Worm (Caenorhabditis elegans) whole organism, L4 larva: Measurements from ENCODE around the gene C06A1.7.

ENCODE experiments used
- D1046.2 ChIP-seq: fragments of 200-800 bp; sonication (Bioruptor generic); IDR thresholded peaks from 2 replicates; pipeline ENCODE4 v1.3.6; 2022; ENCODE audit warnings: missing genetic modification characterization, missing compliant biosample characterization
- F26F4.8 ChIP-seq: fragments of 200-800 bp; sonication (Bioruptor generic); conservative IDR thresholded peaks from 2 replicates; pipeline ENCODE4 v1.3.6; 2022; ENCODE audit warnings: missing genetic modification characterization, missing compliant biosample characterization
- T20F7.1 ChIP-seq: fragments of 200-800 bp; sonication (Bioruptor generic); optimal IDR thresholded peaks from 2 replicates; lab custom pipeline; 2018; ENCODE audit warnings: mild to moderate bottlenecking, missing genetic modification characterization, missing compliant biosample characterization
- Y105C5A.15 ChIP-seq: fragments of 200-800 bp; sonication (Bioruptor generic); IDR thresholded peaks from 2 replicates; pipeline ENCODE4 v1.3.6; 2022; ENCODE audit warnings: missing genetic modification characterization, missing compliant biosample characterization
- Y75B8A.6 ChIP-seq: fragments of 200-800 bp; sonication (Bioruptor generic); IDR thresholded peaks from 2 replicates; pipeline ENCODE4 v1.3.6; 2022; ENCODE audit warnings: missing genetic modification reagents, missing genetic modification characterization, missing compliant biosample characterization
- ZK337.2 ChIP-seq: fragments of 200-800 bp; sonication (Bioruptor generic); IDR thresholded peaks from 2 replicates; pipeline ENCODE4 v1.3.6; 2022; ENCODE audit warnings: missing genetic modification reagents, missing genetic modification characterization, missing compliant biosample characterization
- aha-1 ChIP-seq: fragments of 150-350 bp; peaks from one replicate; lab custom pipeline; 2014; ENCODE audit warnings: missing biosample characterization, missing genetic modification characterization
- ama-1 ChIP-seq: fragments of 150-350 bp; optimal IDR thresholded peaks from 2 replicates; lab custom pipeline; 2014; ENCODE audit warnings: inconsistent platforms, mixed read lengths
- arid-1 ChIP-seq: fragments of 200-800 bp; sonication (Bioruptor generic); conservative IDR thresholded peaks from 2 replicates; pipeline ENCODE4 v1.3.6; 2022; ENCODE audit warnings: missing genetic modification reagents, missing genetic modification characterization, missing compliant biosample characterization
- ceh-28 ChIP-seq: fragments of 150-350 bp; optimal IDR thresholded peaks from 2 replicates; lab custom pipeline; 2014; ENCODE audit warnings: missing biosample characterization, missing genetic modification reagents, missing genetic modification characterization
- ceh-32 ChIP-seq: sonication (generic microtip); optimal IDR thresholded peaks from 2 replicates; lab custom pipeline; 2016; ENCODE audit warnings: mild to moderate bottlenecking, missing genetic modification characterization, missing compliant biosample characterization; ENCODE audit not compliant: poor library complexity
- ceh-62 ChIP-seq: sonication (generic microtip); optimal IDR thresholded peaks from 2 replicates; lab custom pipeline; 2017; ENCODE audit warnings: missing biosample characterization, missing genetic modification characterization
- ces-1 ChIP-seq: fragments of 150-350 bp; sonication (generic microtip); optimal IDR thresholded peaks from 4 replicates; lab custom pipeline; 2014; ENCODE audit warnings: missing biosample characterization, missing genetic modification reagents, missing genetic modification characterization
- ctbp-1 ChIP-seq: fragments of 200-800 bp; sonication (Bioruptor generic); IDR thresholded peaks from 2 replicates; pipeline ENCODE4 v1.3.6; 2022; ENCODE audit warnings: missing genetic modification reagents, missing genetic modification characterization, missing compliant biosample characterization
- daf-16 ChIP-seq, 3 experiments: sonication (generic microtip); optimal IDR thresholded peaks; 2 replicates each; lab custom pipeline; 2016 to 2017; ENCODE audit warnings: missing genetic modification characterization in 3 of 3, missing genetic modification reagents in 3 of 3, mild to moderate bottlenecking in 2 of 3, missing compliant biosample characterization in 2 of 3, missing biosample characterization in 1 of 3, moderate library complexity in 1 of 3
- dmd-8 ChIP-seq: fragments of 200-800 bp; sonication (Bioruptor generic); IDR thresholded peaks from 2 replicates; pipeline ENCODE4 v1.3.6; 2022; ENCODE audit warnings: missing genetic modification characterization, missing compliant biosample characterization
- dpl-1 ChIP-seq: fragments of 150-350 bp; optimal IDR thresholded peaks from 2 replicates; lab custom pipeline; 2014; ENCODE audit warnings: missing biosample characterization, missing genetic modification reagents, missing genetic modification characterization
- dve-1 ChIP-seq: sonication (generic microtip); optimal IDR thresholded peaks from 2 replicates; lab custom pipeline; 2017; ENCODE audit warnings: antibody characterized with exemption, mild to moderate bottlenecking, missing genetic modification characterization, missing compliant biosample characterization; ENCODE audit not compliant: insufficient read depth
- egl-27 ChIP-seq: sonication (generic microtip); optimal IDR thresholded peaks from 3 replicates; lab custom pipeline; 2017; ENCODE audit warnings: missing biosample characterization, missing genetic modification reagents, missing genetic modification characterization
- egl-43 ChIP-seq: fragments of 200-800 bp; sonication (Bioruptor generic); IDR thresholded peaks from 2 replicates; pipeline ENCODE4 v1.3.6; 2022; ENCODE audit warnings: missing genetic modification reagents, missing genetic modification characterization, missing compliant biosample characterization
- hif-1 ChIP-seq, 2 experiments: sonication (generic microtip); optimal IDR thresholded peaks; 2 replicates each; lab custom pipeline; 2016 to 2017; ENCODE audit warnings: missing compliant biosample characterization in 2 of 2, missing genetic modification characterization in 2 of 2, missing genetic modification reagents in 2 of 2, missing genotype in 2 of 2, mild to moderate bottlenecking in 1 of 2
- hlh-30 ChIP-seq: sonication (generic microtip); optimal IDR thresholded peaks from 2 replicates; lab custom pipeline; 2017; ENCODE audit warnings: antibody characterized with exemption, mild to moderate bottlenecking, missing genetic modification characterization, missing compliant biosample characterization; ENCODE audit not compliant: insufficient read depth
- lin-38 ChIP-seq: fragments of 200-800 bp; sonication (Bioruptor generic); IDR thresholded peaks from 2 replicates; pipeline ENCODE4 v1.3.6; 2022; ENCODE audit warnings: missing genetic modification reagents, missing genetic modification characterization, missing compliant biosample characterization
- lsy-2 ChIP-seq, 2 experiments: fragments of 150-350 bp in 1 of 2; sonication (generic microtip) in 1 of 2; optimal IDR thresholded peaks; 2 replicates each; lab custom pipeline; 2014 to 2017; ENCODE audit warnings: missing biosample characterization in 2 of 2, missing genetic modification characterization in 2 of 2
- madf-5 ChIP-seq, 2 experiments: fragments of 200-800 bp; sonication (Bioruptor generic); IDR thresholded peaks; 2 replicates each; pipeline ENCODE4 v1.3.6; 2022; ENCODE audit warnings: missing compliant biosample characterization in 2 of 2, missing genetic modification characterization in 2 of 2
- mdt-29 ChIP-seq: fragments of 200-800 bp; sonication (Bioruptor generic); IDR thresholded peaks from 2 replicates; pipeline ENCODE4 v1.3.6; 2022; ENCODE audit warnings: missing genetic modification reagents, missing genetic modification characterization, missing compliant biosample characterization
- mep-1 ChIP-seq: fragments of 150-350 bp; sonication (generic microtip); optimal IDR thresholded peaks from 3 replicates; lab custom pipeline; 2014; ENCODE audit warnings: missing biosample characterization, missing genetic modification characterization
- mxl-2 ChIP-seq: fragments of 200-800 bp; sonication (Bioruptor generic); conservative IDR thresholded peaks from 2 replicates; pipeline ENCODE4 v1.3.6; 2022; ENCODE audit warnings: missing genetic modification reagents, missing genetic modification characterization, missing compliant biosample characterization
- nhr-11 ChIP-seq: fragments of 150-350 bp; optimal IDR thresholded peaks from 2 replicates; lab custom pipeline; 2014; ENCODE audit warnings: missing biosample characterization, missing genetic modification characterization
- nhr-42 ChIP-seq: fragments of 200-800 bp; sonication (Bioruptor generic); IDR thresholded peaks from 2 replicates; pipeline ENCODE4 v1.3.6; 2022; ENCODE audit warnings: missing genetic modification characterization, missing compliant biosample characterization
- nhr-48 ChIP-seq: sonication (generic microtip); optimal IDR thresholded peaks from 2 replicates; lab custom pipeline; 2016; ENCODE audit warnings: mild to moderate bottlenecking, missing genetic modification characterization, missing compliant biosample characterization
- nhr-6 ChIP-seq: fragments of 150-350 bp; optimal IDR thresholded peaks from 2 replicates; lab custom pipeline; 2014; ENCODE audit warnings: missing biosample characterization, missing genetic modification characterization
- pqm-1 ChIP-seq: sonication (generic microtip); optimal IDR thresholded peaks from 2 replicates; lab custom pipeline; 2017; ENCODE audit warnings: missing biosample characterization, missing genetic modification characterization
- saeg-2 ChIP-seq: fragments of 200-800 bp; sonication (Bioruptor generic); IDR thresholded peaks from 2 replicates; pipeline ENCODE4 v1.3.6; 2022; ENCODE audit warnings: missing genetic modification reagents, missing genetic modification characterization, missing compliant biosample characterization
- sdz-12 ChIP-seq: fragments of 200-800 bp; sonication (Bioruptor generic); optimal IDR thresholded peaks from 2 replicates; lab custom pipeline; 2018; ENCODE audit warnings: mild to moderate bottlenecking, missing genetic modification characterization, missing compliant biosample characterization
- snpc-1.2 ChIP-seq: fragments of 200-800 bp; sonication (Bioruptor generic); IDR thresholded peaks from 2 replicates; pipeline ENCODE4 v1.3.6; 2022; ENCODE audit warnings: missing genetic modification reagents, missing genetic modification characterization, missing compliant biosample characterization
- spr-1 ChIP-seq: sonication (generic microtip); optimal IDR thresholded peaks from 2 replicates; lab custom pipeline; 2016; ENCODE audit warnings: mild to moderate bottlenecking, missing genetic modification characterization, missing compliant biosample characterization
- spr-3 ChIP-seq: fragments of 200-800 bp; sonication (Bioruptor generic); optimal IDR thresholded peaks from 2 replicates; lab custom pipeline; 2018; ENCODE audit warnings: mild to moderate bottlenecking, missing genetic modification characterization, missing compliant biosample characterization
- tag-97 ChIP-seq: fragments of 200-800 bp; sonication (Bioruptor generic); IDR thresholded peaks from 2 replicates; pipeline ENCODE4 v1.3.6; 2022; ENCODE audit warnings: missing genetic modification characterization, missing compliant biosample characterization
- tra-1 ChIP-seq: fragments of 200-800 bp; sonication (Bioruptor generic); IDR thresholded peaks from 2 replicates; pipeline ENCODE4 v1.3.6; 2022; ENCODE audit warnings: missing genetic modification reagents, missing genetic modification characterization, missing compliant biosample characterization
- unc-39 ChIP-seq: sonication (generic microtip); optimal IDR thresholded peaks from 2 replicates; lab custom pipeline; 2017; ENCODE audit warnings: missing biosample characterization, missing genetic modification characterization
- unc-62 ChIP-seq, 3 experiments: fragments of 150-350 bp in 1 of 3; sonication (generic microtip); optimal IDR thresholded peaks in 2 of 3; peaks in 1 of 3; 1 replicate in 1 of 3; 2 replicates in 2 of 3; lab custom pipeline; 2014 to 2017; ENCODE audit warnings: missing biosample characterization in 3 of 3, missing genetic modification characterization in 3 of 3, missing genetic modification reagents in 3 of 3, missing genotype in 1 of 3
- zag-1 ChIP-seq: fragments of 150-350 bp; optimal IDR thresholded peaks from 2 replicates; lab custom pipeline; 2014; ENCODE audit warnings: missing biosample characterization, missing genetic modification characterization

The C06A1.7 gene

DNA sequence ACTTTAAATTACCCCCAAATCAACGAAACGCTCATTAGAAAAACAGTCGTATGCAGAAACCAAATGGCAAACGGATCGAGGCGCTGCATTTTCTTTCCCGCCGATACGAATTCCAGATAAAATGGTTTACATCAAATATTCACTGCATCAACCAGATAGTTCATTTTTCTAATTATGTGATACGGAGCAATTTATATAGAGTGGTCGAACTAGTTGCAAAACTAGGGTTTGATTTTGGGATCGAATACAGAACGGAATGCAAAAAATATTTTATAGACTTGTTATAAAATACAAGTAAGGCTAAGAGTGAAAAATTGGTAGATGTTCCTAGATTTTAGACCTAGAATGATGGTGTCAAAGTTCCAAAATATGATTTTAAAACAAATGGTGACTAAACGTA lies 44.8 kb upstream of the C06A1.7 start:
- TF ChIP-seq nhr-48 (tag; lab: Kevin White, UChicago) = no peak
- TF ChIP-seq aha-1 (tag; lab: Kevin White, UChicago) = peak; percentile 80

DNA sequence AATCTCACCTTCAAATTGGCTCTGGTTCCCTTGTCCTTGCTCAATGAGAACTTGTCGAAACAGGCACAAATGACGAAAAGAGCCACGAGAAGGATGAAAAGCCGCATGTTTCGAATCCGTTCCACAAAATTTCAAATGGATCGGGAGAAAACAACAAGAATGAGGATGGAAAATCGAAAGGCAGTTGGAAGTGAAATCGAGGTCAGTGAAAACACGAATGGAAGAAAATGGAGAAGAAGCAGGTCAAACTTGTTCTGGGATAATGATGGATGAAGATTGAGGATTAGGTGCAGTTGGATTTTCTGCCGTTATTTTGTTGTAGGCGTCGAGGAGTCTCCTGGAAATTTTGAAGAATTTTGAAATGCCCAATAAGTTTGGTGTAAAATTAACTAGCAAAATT lies 41.7 kb upstream of the C06A1.7 start:
- TF ChIP-seq egl-27 (tag; lab: Kevin White, UChicago) = no peak
- TF ChIP-seq dmd-8 = no peak
- TF ChIP-seq dve-1 (tag; lab: Kevin White, UChicago) = no peak
- no peak for TF ChIP-seq daf-16 (GFP tag; optimal IDR thresholded peaks at IDR 0.05; lab: Kevin White, UChicago)
- no peak for TF ChIP-seq daf-16 (tag; optimal IDR thresholded peaks at IDR 0.05; lab: Kevin White, UChicago)
- no peak for TF ChIP-seq ama-1 (lab: Kevin White, UChicago)
- TF ChIP-seq ctbp-1 (GFP tag; lab: Robert Waterston, UW) = no peak
- no peak for TF ChIP-seq snpc-1.2 (GFP tag; lab: Robert Waterston, UW)
- no peak for TF ChIP-seq pqm-1 (tag; lab: Kevin White, UChicago)
- TF ChIP-seq unc-39 (tag; lab: Kevin White, UChicago) = no peak
- TF ChIP-seq nhr-11 (tag; lab: Kevin White, UChicago) = no peak
- TF ChIP-seq ceh-62 = no peak
- no peak for TF ChIP-seq saeg-2

DNA sequence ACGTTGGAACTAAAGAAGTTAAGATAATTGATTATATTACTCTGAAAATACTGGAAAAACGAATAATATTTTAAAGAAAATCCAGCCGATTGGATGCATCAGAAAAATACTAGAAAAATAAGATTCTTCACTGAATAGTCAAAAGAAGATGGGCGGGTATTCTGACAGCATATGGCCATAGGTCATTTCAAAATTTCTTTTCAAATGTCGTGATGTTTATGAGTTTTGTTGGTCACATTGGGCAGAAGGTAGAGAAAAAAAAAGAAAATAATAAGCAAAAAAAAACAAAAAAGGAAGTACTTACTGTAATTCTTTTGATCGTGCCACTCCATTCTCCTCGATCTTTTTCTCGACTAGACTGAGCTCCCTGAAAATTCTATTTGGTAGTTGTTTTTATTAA lies 41.1 kb upstream of the C06A1.7 start, which contains the start of gene F59B10.5:
Gene F59B10.5, minus strand, starts transcription at position 101 of the 400 bp plus-strand sequence.
- no peak for TF ChIP-seq zag-1 (tag; lab: Kevin White, UChicago)
- no peak for TF ChIP-seq dve-1 (tag; lab: Kevin White, UChicago)
- TF ChIP-seq mxl-2 (GFP tag; lab: Robert Waterston, UW) = no peak
- TF ChIP-seq D1046.2 (GFP tag; lab: Robert Waterston, UW) = no peak
- TF ChIP-seq aha-1 (tag; lab: Kevin White, UChicago) = no peak
- no peak for TF ChIP-seq dpl-1 (GFP tag; lab: Kevin White, UChicago)
- TF ChIP-seq ama-1 (lab: Kevin White, UChicago) = no peak
- no peak for TF ChIP-seq mep-1
- no peak for TF ChIP-seq F26F4.8 (GFP tag; lab: Robert Waterston, UW)
- TF ChIP-seq spr-1 (tag; lab: Kevin White, UChicago) = no peak
- TF ChIP-seq lin-38 (GFP tag; lab: Robert Waterston, UW) = no peak
- no peak for TF ChIP-seq T20F7.1 (GFP tag; lab: Kevin White, UChicago)
- TF ChIP-seq lsy-2 (tag; optimal IDR thresholded peaks at IDR 0.05; lab: Kevin White, UChicago) = no peak
- no peak for TF ChIP-seq ceh-28 (tag; lab: Kevin White, UChicago)
- no peak for TF ChIP-seq nhr-6 (tag; lab: Kevin White, UChicago)
- no peak for TF ChIP-seq arid-1 (GFP tag; lab: Robert Waterston, UW)
- no peak for TF ChIP-seq ctbp-1 (GFP tag; lab: Robert Waterston, UW)
- no peak for TF ChIP-seq tra-1

DNA sequence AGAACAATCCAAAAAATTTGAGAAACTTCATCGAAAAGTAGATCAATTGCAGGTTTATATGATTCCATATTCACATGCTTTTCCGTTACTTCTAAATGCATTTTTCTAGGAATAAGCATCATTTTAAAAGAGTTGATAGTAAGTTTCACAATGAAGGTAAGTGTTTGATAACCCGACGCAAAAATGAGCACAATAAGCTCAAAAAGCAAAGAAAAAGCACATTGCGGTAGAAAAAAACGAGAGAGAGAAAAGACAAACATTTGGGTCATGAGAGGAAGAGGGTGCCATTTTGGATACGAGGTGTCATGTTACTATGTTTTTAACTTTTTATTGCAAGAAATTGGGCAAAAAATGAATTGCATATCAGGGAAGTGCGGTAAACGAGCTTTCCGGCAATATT lies 40.3 kb upstream of the C06A1.7 start, which contains the start of gene F59B10.6:
Gene F59B10.6, minus strand, starts transcription at position 101 of the 400 bp plus-strand sequence.
- TF ChIP-seq hif-1 (tag; optimal IDR thresholded peaks at IDR 0.05; lab: Kevin White, UChicago) = no peak
- no peak for TF ChIP-seq ces-1
- TF ChIP-seq Y75B8A.6 = no peak
- TF ChIP-seq lsy-2 (tag; optimal IDR thresholded peaks at IDR 0.05; lab: Kevin White, UChicago) = no peak
- TF ChIP-seq madf-5 (GFP tag; IDR thresholded peaks at IDR 0.05; lab: Robert Waterston, UW) = no peak
- no peak for TF ChIP-seq Y105C5A.15
- TF ChIP-seq, all 104 proteins: peak for 0

DNA sequence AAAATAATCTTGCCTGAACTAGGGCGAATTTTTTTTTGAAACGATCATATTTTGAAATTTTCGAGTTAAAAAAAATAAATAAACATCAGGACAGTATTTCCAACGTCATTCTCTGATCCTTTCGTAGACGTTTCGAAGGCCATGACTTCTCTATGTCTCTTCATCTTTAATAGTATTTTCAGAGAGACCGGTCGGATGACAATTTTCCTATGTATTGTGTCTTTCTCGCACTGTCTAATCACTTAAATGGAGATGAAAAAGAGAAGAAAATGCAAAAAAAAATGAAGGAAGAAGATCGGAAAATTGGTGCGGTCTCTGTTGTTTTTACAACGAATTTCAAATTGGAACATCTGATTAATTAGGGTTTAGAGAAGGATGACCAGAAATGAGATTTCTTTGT lies 39.6 kb upstream of the C06A1.7 start:
- TF ChIP-seq ceh-32 = no peak
- TF ChIP-seq sdz-12 (GFP tag; lab: Kevin White, UChicago) = no peak
- TF ChIP-seq unc-62 (GFP tag; optimal IDR thresholded peaks at IDR 0.05 in 1 of 2; lab: Kevin White, UChicago) = peak in 1 of 2 experiments; percentile 31
- no peak for TF ChIP-seq unc-62 (tag; optimal IDR thresholded peaks at IDR 0.05; lab: Kevin White, UChicago)
- no peak for TF ChIP-seq nhr-42
- no peak for TF ChIP-seq ces-1
- TF ChIP-seq tag-97 = no peak
- no peak for TF ChIP-seq spr-3
- TF ChIP-seq egl-43 (GFP tag; lab: Robert Waterston, UW) = no peak
- TF ChIP-seq ZK337.2 (GFP tag; lab: Robert Waterston, UW) = no peak
- TF ChIP-seq hlh-30 (tag; lab: Kevin White, UChicago) = peak; percentile 38
- TF ChIP-seq dve-1 (tag; lab: Kevin White, UChicago) = peak; percentile 26
- no peak for TF ChIP-seq ama-1 (lab: Kevin White, UChicago)
- TF ChIP-seq egl-27 (tag; lab: Kevin White, UChicago) = no peak
- no peak for TF ChIP-seq mdt-29 (GFP tag; lab: Robert Waterston, UW)
